Fruit fly (Drosophila melanogaster): Measurements from ENCODE around the gene CG34248.

Gene CG34248

dm6 chr3L:16269092-16269491 is 1.6 kb downstream of the CG34248 start, which contains the start of gene CG13068:
Gene CG13068, plus strand, starts transcription at chr3L:16269392.
- no peak for TF ChIP-seq Snoo (tag; optimal IDR thresholded peaks at IDR 0.05)
- no peak for TF ChIP-seq CG10348 (GFP tag; IDR thresholded peaks at IDR 0.05)
- no peak for TF ChIP-seq CG14655 (GFP tag; optimal IDR thresholded peaks at IDR 0.05)
- no peak for TF ChIP-seq CG4496 (GFP tag; IDR thresholded peaks at IDR 0.05)

DNA sequence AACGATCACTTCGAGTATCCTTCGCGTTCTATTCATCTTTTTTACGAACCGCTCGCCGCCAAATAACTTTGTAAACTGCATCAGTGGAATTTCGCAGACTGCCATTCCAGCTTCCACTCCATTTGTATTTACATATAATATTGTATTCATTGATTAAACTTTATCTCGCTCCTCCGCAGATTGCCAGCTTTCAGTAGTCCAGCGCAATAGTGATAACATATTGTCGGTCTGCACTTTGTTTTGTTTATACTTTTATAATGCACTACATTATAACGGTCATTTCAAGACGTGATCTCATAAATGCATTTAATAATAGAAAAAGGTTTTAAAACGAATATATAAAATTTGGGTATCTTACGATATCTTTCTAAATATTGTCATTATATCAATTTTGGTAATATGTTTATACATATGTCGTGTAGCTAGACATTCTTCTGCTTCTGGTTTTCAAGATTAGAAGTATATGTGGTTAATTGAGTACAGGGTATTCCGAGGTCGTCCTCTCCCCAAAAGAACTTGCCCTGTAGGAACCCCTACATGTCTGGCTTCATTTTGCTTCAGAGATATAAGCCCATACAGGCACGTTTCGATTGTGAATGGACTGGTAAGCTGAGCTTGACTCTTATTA is 2.5 kb downstream of the CG34248 start, which contains the start of gene CG4950:
CG4950 (minus strand) TSS at position 51 of the 628 bp plus-strand sequence.
- TF ChIP-seq CG32121 (GFP tag; IDR thresholded peaks at IDR 0.05) (no peak), CG13204 (GFP tag; optimal IDR thresholded peaks at IDR 0.05) (no peak), CG34367 (tag; optimal IDR thresholded peaks at IDR 0.05) (peak; percentile 45), Ets98B (GFP tag; IDR thresholded peaks at IDR 0.05) (no peak), fd96Ca (GFP tag; IDR thresholded peaks at IDR 0.05) (no peak), gl (tag; optimal IDR thresholded peaks at IDR 0.05) (peak; percentile 12), CG17806 (tag; optimal IDR thresholded peaks at IDR 0.05) (peak; percentile 57), CG15710 (tag; optimal IDR thresholded peaks at IDR 0.05) (peak; percentile 73), rn (GFP tag; IDR thresholded peaks at IDR 0.05) (no peak), Snoo (tag; optimal IDR thresholded peaks at IDR 0.05) (no peak), Pif1B (GFP tag; optimal IDR thresholded peaks at IDR 0.05) (peak; percentile 10), CG8159 (tag; optimal IDR thresholded peaks at IDR 0.05) (peak; percentile 75), D1 (tag; optimal IDR thresholded peaks at IDR 0.05) (no peak), CG12605 (GFP tag; IDR thresholded peaks at IDR 0.05) (no peak), CG8301 (tag; optimal IDR thresholded peaks at IDR 0.05) (peak; percentile 45), CG9948 (tag; optimal IDR thresholded peaks at IDR 0.05) (peak; percentile 53), Pif1A (GFP tag; optimal IDR thresholded peaks at IDR 0.05) (peak; percentile 22), CG4496 (GFP tag; IDR thresholded peaks at IDR 0.05) (no peak; the same call in 2 of the 3 replicates), CG10348 (GFP tag; IDR thresholded peaks at IDR 0.05) (no peak), EcR (GFP tag; optimal IDR thresholded peaks at IDR 0.05) (no peak), CG14655 (GFP tag; optimal IDR thresholded peaks at IDR 0.05) (peak; percentile 65)

DNA sequence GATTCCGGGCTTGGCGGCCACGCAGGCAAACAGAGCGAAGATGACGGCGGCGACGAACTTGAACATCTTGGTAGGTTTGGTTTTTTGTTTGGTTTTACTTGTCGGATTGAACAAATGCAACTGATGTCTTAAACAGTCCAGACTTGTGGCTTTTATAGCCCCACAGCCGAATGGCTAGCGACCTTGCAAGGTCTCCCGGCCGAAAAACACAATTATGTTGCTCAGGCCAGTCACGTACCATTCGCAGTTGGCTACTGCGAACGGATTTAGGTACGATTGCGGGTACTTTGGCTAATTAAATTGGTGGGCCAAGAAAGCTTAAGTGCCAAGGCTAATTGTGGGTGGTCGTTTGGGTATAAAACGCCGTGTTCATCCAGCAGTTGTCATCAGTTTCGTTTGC is 5.7 kb downstream of the CG34248 start, which contains the start of the genes CG13051 and CG13069:
CG13051 (minus strand) TSS at position 101 of the 400 bp plus-strand sequence.
CG13069 (plus strand) TSS at position 386 of the 400 bp plus-strand sequence.
- TF ChIP-seq EcR (GFP tag; optimal IDR thresholded peaks at IDR 0.05) (no peak), CG12605 (GFP tag; IDR thresholded peaks at IDR 0.05) (no peak), CG17806 (tag; optimal IDR thresholded peaks at IDR 0.05) (no peak), CG14655 (GFP tag; optimal IDR thresholded peaks at IDR 0.05) (no peak), CG9948 (tag; optimal IDR thresholded peaks at IDR 0.05) (no peak), CG13204 (GFP tag; optimal IDR thresholded peaks at IDR 0.05) (no peak), fd96Ca (GFP tag; IDR thresholded peaks at IDR 0.05) (no peak)

dm6 chr3L:16263043-16263442 is 7.7 kb downstream of the CG34248 start, which contains the start of gene CG13070:
Gene CG13070, plus strand, starts transcription at chr3L:16263343.
- TF ChIP-seq CG15710 (tag; optimal IDR thresholded peaks at IDR 0.05) (no peak), CG34367 (tag; optimal IDR thresholded peaks at IDR 0.05) (no peak), Ets98B (GFP tag; IDR thresholded peaks at IDR 0.05) (no peak), CG9948 (tag; optimal IDR thresholded peaks at IDR 0.05) (no peak), CG10348 (GFP tag; IDR thresholded peaks at IDR 0.05) (no peak), CG32121 (GFP tag; IDR thresholded peaks at IDR 0.05) (no peak), gl (tag; optimal IDR thresholded peaks at IDR 0.05) (no peak), EcR (GFP tag; optimal IDR thresholded peaks at IDR 0.05) (no peak), fd96Ca (GFP tag; IDR thresholded peaks at IDR 0.05) (no peak), CG12605 (GFP tag; IDR thresholded peaks at IDR 0.05) (no peak), CG4496 (GFP tag; IDR thresholded peaks at IDR 0.05) (no peak), CG14655 (GFP tag; optimal IDR thresholded peaks at IDR 0.05) (no peak)

dm6 chr3L:16262440-16262839 is 8.3 kb downstream of the CG34248 start, which contains the start of gene CG13071:
Gene CG13071, plus strand, starts transcription at chr3L:16262740.
- TF ChIP-seq Snoo (tag; optimal IDR thresholded peaks at IDR 0.05) = no peak

DNA sequence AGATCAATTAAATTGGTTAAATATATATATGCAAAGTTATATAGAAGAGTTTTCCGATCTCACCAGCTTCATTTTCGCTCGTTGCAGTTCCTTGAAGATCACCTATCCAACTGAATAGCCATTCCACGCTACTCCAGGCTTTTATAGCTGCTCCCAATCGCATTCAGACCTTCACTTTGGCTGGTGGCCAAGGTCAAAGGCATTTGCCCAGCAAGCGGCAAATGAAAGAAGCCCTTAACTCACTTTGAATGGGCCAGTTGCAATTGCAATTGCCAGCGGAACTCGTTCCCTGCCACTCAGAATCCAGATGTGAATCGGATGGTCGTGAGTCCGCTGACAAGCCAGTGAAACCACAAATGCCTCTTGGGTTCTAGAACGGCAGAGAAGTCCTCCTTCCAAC is 9.2 kb downstream of the CG34248 start, which contains the start of gene CG34247:
CG34247 (minus strand) TSS at position 101 of the 400 bp plus-strand sequence.
- no peak for TF ChIP-seq D1 (tag; optimal IDR thresholded peaks at IDR 0.05)
- no peak for TF ChIP-seq CG17806 (tag; optimal IDR thresholded peaks at IDR 0.05)
- TF ChIP-seq Ets98B (GFP tag; IDR thresholded peaks at IDR 0.05) = no peak
- peak; percentile 15 for TF ChIP-seq EcR (GFP tag; optimal IDR thresholded peaks at IDR 0.05)
- no peak for TF ChIP-seq CG15710 (tag; optimal IDR thresholded peaks at IDR 0.05)
- no peak for TF ChIP-seq CG14655 (GFP tag; optimal IDR thresholded peaks at IDR 0.05)
- TF ChIP-seq CG8301 (tag; optimal IDR thresholded peaks at IDR 0.05) = no peak
- TF ChIP-seq Pif1A (GFP tag; optimal IDR thresholded peaks at IDR 0.05) = no peak

DNA sequence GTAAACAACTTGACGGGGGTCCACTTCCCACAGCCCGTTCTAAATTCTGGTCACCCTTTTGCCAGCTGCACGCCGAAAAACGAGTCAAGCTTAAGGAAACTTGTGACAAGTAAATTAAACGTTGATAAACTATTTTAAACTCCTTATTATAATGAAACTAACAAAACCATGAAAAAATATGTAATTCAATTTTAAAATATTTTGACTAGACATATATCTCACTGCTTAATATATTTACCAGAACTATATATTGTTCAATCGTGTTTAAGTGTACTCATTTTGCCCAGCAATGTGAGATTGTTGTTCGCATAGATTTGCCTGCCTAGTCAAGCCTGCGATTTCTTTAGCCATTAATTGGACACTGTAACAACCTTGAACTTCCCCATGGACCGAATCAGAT is 11.2 kb downstream of the CG34248 start, which contains the start of gene CG13053:
CG13053 (minus strand) TSS at position 171 of the 400 bp plus-strand sequence.
- TF ChIP-seq CG17806 (tag; optimal IDR thresholded peaks at IDR 0.05) (peak; percentile 84), rn (GFP tag; IDR thresholded peaks at IDR 0.05) (no peak), CG14655 (GFP tag; optimal IDR thresholded peaks at IDR 0.05) (peak; percentile 57), CG8301 (tag; optimal IDR thresholded peaks at IDR 0.05) (no peak), CG9948 (tag; optimal IDR thresholded peaks at IDR 0.05) (peak; percentile 79), CG15710 (tag; optimal IDR thresholded peaks at IDR 0.05) (peak; percentile 76), D1 (tag; optimal IDR thresholded peaks at IDR 0.05) (peak; percentile 5), gl (tag; optimal IDR thresholded peaks at IDR 0.05) (peak; percentile 41), CG32121 (GFP tag; IDR thresholded peaks at IDR 0.05) (no peak), Snoo (tag; optimal IDR thresholded peaks at IDR 0.05) (no peak), CG34367 (tag; optimal IDR thresholded peaks at IDR 0.05) (peak; percentile 70), CG4496 (GFP tag; IDR thresholded peaks at IDR 0.05) (no peak), Pif1A (GFP tag; optimal IDR thresholded peaks at IDR 0.05) (peak; percentile 27), CG12605 (GFP tag; IDR thresholded peaks at IDR 0.05) (no peak), CG13204 (GFP tag; optimal IDR thresholded peaks at IDR 0.05) (peak; percentile 31), CG10348 (GFP tag; IDR thresholded peaks at IDR 0.05) (no peak), Pif1B (GFP tag; optimal IDR thresholded peaks at IDR 0.05) (peak; percentile 50), CG8159 (tag; optimal IDR thresholded peaks at IDR 0.05) (peak; percentile 82), EcR (GFP tag; optimal IDR thresholded peaks at IDR 0.05) (peak; percentile 82), fd96Ca (GFP tag; IDR thresholded peaks at IDR 0.05) (no peak), Ets98B (GFP tag; IDR thresholded peaks at IDR 0.05) (no peak)

Data from whole organism, pupa.